Worm (Caenorhabditis elegans) whole organism, young adult: ENCODE results near the gene epic-3.

Source experiments
- C17E4.6 ChIP-seq: fragments of 200-800 bp; sonication (Bioruptor generic); IDR thresholded peaks from 2 replicates; pipeline ENCODE4 v1.3.6; 2022; ENCODE audit warnings: missing genetic modification reagents, missing genetic modification characterization, missing compliant biosample characterization
- ama-1 ChIP-seq, 3 experiments: fragments of 150-350 bp in 1 of 3; sonication (generic microtip) in 2 of 3; optimal IDR thresholded peaks; 2 replicates each; lab custom pipeline; 2014 to 2018; ENCODE audit warnings: missing biosample characterization in 2 of 3, missing genetic modification characterization in 2 of 3, missing genetic modification reagents in 2 of 3
- ceh-100 ChIP-seq: fragments of 200-800 bp; sonication (Bioruptor generic); IDR thresholded peaks from 2 replicates; pipeline ENCODE4 v1.3.6; 2022; ENCODE audit warnings: missing genetic modification reagents, missing genetic modification characterization, missing compliant biosample characterization
- hlh-12 ChIP-seq: sonication (generic microtip); optimal IDR thresholded peaks from 2 replicates; lab custom pipeline; 2016; ENCODE audit warnings: missing genetic modification characterization, missing compliant biosample characterization
- nfya-1 ChIP-seq: sonication (generic microtip); optimal IDR thresholded peaks from 2 replicates; lab custom pipeline; 2017; ENCODE audit warnings: antibody characterized with exemption, missing compliant biosample characterization, missing genetic modification characterization, borderline replicate concordance; ENCODE audit not compliant: insufficient read depth
- snpc-3.4 ChIP-seq: sonication (generic microtip); optimal IDR thresholded peaks from 2 replicates; lab custom pipeline; 2017; ENCODE audit warnings: missing genetic modification characterization, mild to moderate bottlenecking, missing compliant biosample characterization, antibody characterized with exemption, moderate library complexity, missing genotype, missing genetic modification reagents
- unc-62 ChIP-seq: fragments of 150-350 bp; optimal IDR thresholded peaks from 2 replicates; lab custom pipeline; 2014; ENCODE audit warnings: missing biosample characterization, missing genetic modification reagents, missing genetic modification characterization
- ztf-18 ChIP-seq: sonication (generic microtip); optimal IDR thresholded peaks from 2 replicates; lab custom pipeline; 2016; ENCODE audit warnings: missing genotype, mild to moderate bottlenecking, missing genetic modification characterization, missing compliant biosample characterization

- TF ChIP-seq nfya-1 (no peak), hlh-12 (no peak), C17E4.6 (GFP tag; lab: Robert Waterston, UW) (no peak), snpc-3.4 (tag; lab: Kevin White, UChicago) (no peak), ztf-18 (no peak), ama-1 (optimal IDR thresholded peaks at IDR 0.05; lab: Kevin White, UChicago) (no peak), ama-1 (GFP tag; optimal IDR thresholded peaks at IDR 0.05; lab: Kevin White, UChicago) (no peak), ceh-100 (no peak), unc-62 (no peak)
Measured at ce11 chrIV:1725888-1726287, 1.7 kb upstream of the epic-3 start, which contains the start of gene K08D12.8.
